Worm (Caenorhabditis elegans) whole organism, L2 larva: ENCODE results near the gene ZK1037.6.

Source experiments
- R02D3.7 ChIP-seq: fragments of 150-350 bp; optimal IDR thresholded peaks from 2 replicates; lab custom pipeline; 2014; ENCODE audit warnings: missing biosample characterization, missing genetic modification characterization
- ZK546.5 ChIP-seq: sonication (generic microtip); optimal IDR thresholded peaks from 2 replicates; lab custom pipeline; 2017; ENCODE audit warnings: missing biosample characterization, missing genetic modification characterization
- aly-2 ChIP-seq: fragments of 150-350 bp; optimal IDR thresholded peaks from 2 replicates; lab custom pipeline; 2014; ENCODE audit warnings: missing biosample characterization, missing genetic modification characterization
- lsy-2 ChIP-seq, 2 experiments: fragments of 150-350 bp in 1 of 2; sonication (generic microtip) in 1 of 2; optimal IDR thresholded peaks; 2 replicates each; lab custom pipeline; 2014 to 2017; ENCODE audit warnings: missing biosample characterization in 2 of 2, missing genetic modification characterization in 2 of 2
- mab-5 ChIP-seq: fragments of 150-350 bp; optimal IDR thresholded peaks from 2 replicates; lab custom pipeline; 2014; ENCODE audit warnings: missing biosample characterization, missing genetic modification characterization
- mdl-1 ChIP-seq, 2 experiments: fragments of 150-350 bp in 1 of 2; sonication (generic microtip) in 1 of 2; optimal IDR thresholded peaks; 2 replicates each; lab custom pipeline; 2017; ENCODE audit warnings: missing biosample characterization in 2 of 2, missing genetic modification characterization in 2 of 2
- peb-1 ChIP-seq: fragments of 150-350 bp; optimal IDR thresholded peaks from 2 replicates; lab custom pipeline; 2014; ENCODE audit warnings: missing biosample characterization, missing genetic modification characterization
- skn-1 ChIP-seq: sonication (generic microtip); optimal IDR thresholded peaks from 2 replicates; lab custom pipeline; 2017; ENCODE audit warnings: missing biosample characterization, missing genetic modification characterization
- unc-39 ChIP-seq: fragments of 150-350 bp; optimal IDR thresholded peaks from 2 replicates; lab custom pipeline; 2014; ENCODE audit warnings: missing biosample characterization, missing genetic modification characterization
- unc-55 ChIP-seq: fragments of 150-350 bp; sonication (generic microtip); optimal IDR thresholded peaks from 3 replicates; lab custom pipeline; 2014; ENCODE audit warnings: missing biosample characterization, missing genetic modification reagents, missing genetic modification characterization
- unc-62 ChIP-seq: fragments of 150-350 bp; optimal IDR thresholded peaks from 2 replicates; lab custom pipeline; 2014; ENCODE audit warnings: missing biosample characterization, missing genetic modification reagents, missing genetic modification characterization
- zag-1 ChIP-seq: fragments of 150-350 bp; optimal IDR thresholded peaks from 2 replicates; lab custom pipeline; 2014; ENCODE audit warnings: missing biosample characterization, missing genetic modification characterization
- ztf-11 ChIP-seq: sonication (generic microtip); optimal IDR thresholded peaks from 2 replicates; lab custom pipeline; 2017; ENCODE audit warnings: missing biosample characterization, missing genetic modification characterization
- ztf-4 ChIP-seq: fragments of 150-350 bp; optimal IDR thresholded peaks from 2 replicates; lab custom pipeline; 2014; ENCODE audit warnings: missing biosample characterization, missing genetic modification characterization

ce11 chrV:15367770-15368169, 40.2 kb upstream of the ZK1037.6 start:
- TF ChIP-seq lsy-2 (tag; optimal IDR thresholded peaks at IDR 0.05; lab: Kevin White, UChicago), result no peak
- TF ChIP-seq ztf-4, result no peak
- TF ChIP-seq mab-5, result no peak
- TF ChIP-seq mdl-1 (tag; optimal IDR thresholded peaks at IDR 0.05; lab: Kevin White, UChicago), result no peak
- TF ChIP-seq ZK546.5, result no peak
- TF ChIP-seq unc-55 (GFP tag; lab: Kevin White, UChicago), result no peak
- TF ChIP-seq zag-1 (tag; lab: Kevin White, UChicago), result no peak
- TF ChIP-seq peb-1 (tag; lab: Kevin White, UChicago), result no peak
- no peak for TF ChIP-seq aly-2
- no peak for TF ChIP-seq skn-1 (tag; lab: Kevin White, UChicago)
- TF ChIP-seq unc-62 (GFP tag; lab: Kevin White, UChicago), result no peak
- TF ChIP-seq ztf-11 (tag; lab: Kevin White, UChicago), result no peak
- no peak for TF ChIP-seq unc-39 (tag; lab: Kevin White, UChicago)
- TF ChIP-seq R02D3.7 (tag; lab: Kevin White, UChicago), result no peak
